Fruit fly (Drosophila melanogaster) whole organism, embryonic: Measurements from ENCODE around the gene piwi.
A peak's percentile ranks its signal among the peaks of the same experiment; 100 is the strongest.

Experiments used
- CG10267 ChIP-seq: fragments of 200-800 bp; sonication (Bioruptor generic); optimal IDR thresholded peaks from 2 replicates; lab custom pipeline; 2018; ENCODE audit warnings: missing biosample characterization, mild to moderate bottlenecking, missing genetic modification characterization, moderate library complexity
- CG10543 ChIP-seq: fragments of 200-800 bp; sonication (Bioruptor generic); optimal IDR thresholded peaks from 3 replicates; lab custom pipeline; 2017; ENCODE audit warnings: missing biosample characterization, mild to moderate bottlenecking, missing genetic modification characterization, moderate library complexity
- CG10979 ChIP-seq: fragments of 200-800 bp; sonication (Bioruptor generic); optimal IDR thresholded peaks from 2 replicates; lab custom pipeline; 2018; ENCODE audit warnings: missing biosample characterization, mild to moderate bottlenecking, missing genetic modification characterization, moderate library complexity
- CG11247 ChIP-seq: fragments of 200-800 bp; sonication (Bioruptor generic); IDR thresholded peaks from 2 replicates; pipeline ENCODE4 v1.3.6; 2022; ENCODE audit warnings: missing biosample characterization, missing genetic modification characterization
- CG12155 ChIP-seq: fragments of 200-800 bp; sonication (Bioruptor generic); optimal IDR thresholded peaks from 3 replicates; lab custom pipeline; 2016; ENCODE audit warnings: missing biosample characterization, missing genetic modification characterization
- CG1233 ChIP-seq: fragments of 200-800 bp; sonication (Bioruptor generic); optimal IDR thresholded peaks from 4 replicates; lab custom pipeline; 2018; ENCODE audit warnings: missing biosample characterization, mild to moderate bottlenecking, missing genetic modification characterization
- CG14014 ChIP-seq: fragments of 200-800 bp; sonication (Bioruptor generic); IDR thresholded peaks from 2 replicates; pipeline ENCODE4 v1.3.6; 2022; ENCODE audit warnings: missing biosample characterization, missing genetic modification characterization
- CG15011 ChIP-seq: fragments of 200-800 bp; sonication (Bioruptor generic); optimal IDR thresholded peaks from 3 replicates; lab custom pipeline; 2018; ENCODE audit warnings: missing biosample characterization, mild to moderate bottlenecking, missing genetic modification characterization
- CG15696 ChIP-seq: fragments of 200-800 bp; sonication (Bioruptor generic); optimal IDR thresholded peaks from 2 replicates; lab custom pipeline; 2019; ENCODE audit warnings: missing biosample characterization, mild to moderate bottlenecking, missing genetic modification characterization, moderate library complexity
- CG17612 ChIP-seq: fragments of 200-800 bp; sonication (Bioruptor generic); IDR thresholded peaks from 2 replicates; pipeline ENCODE4 v1.3.6; 2022; ENCODE audit warnings: missing biosample characterization, missing genetic modification characterization
- CG17829 ChIP-seq: fragments of 200-800 bp; optimal IDR thresholded peaks from 2 replicates; lab custom pipeline; 2019; ENCODE audit warnings: missing biosample characterization, mild to moderate bottlenecking, missing genetic modification characterization, moderate library complexity
- CG18764 ChIP-seq: fragments of 200-800 bp; sonication (Bioruptor generic); optimal IDR thresholded peaks from 3 replicates; lab custom pipeline; 2016; ENCODE audit warnings: missing biosample characterization, missing genetic modification characterization
- CG2678 ChIP-seq: fragments of 200-800 bp; sonication (Bioruptor generic); optimal IDR thresholded peaks from 3 replicates; lab custom pipeline; 2019; ENCODE audit warnings: missing biosample characterization, mild to moderate bottlenecking, missing genetic modification characterization, moderate library complexity
- CG31441 ChIP-seq: fragments of 200-800 bp; sonication (Bioruptor generic); IDR thresholded peaks from 2 replicates; pipeline ENCODE4 v1.3.6; 2022; ENCODE audit warnings: missing biosample characterization, missing genetic modification characterization
- CG32772 ChIP-seq: fragments of 200-800 bp; sonication (Bioruptor generic); IDR thresholded peaks from 2 replicates; pipeline ENCODE4 v1.3.6; 2022; ENCODE audit warnings: missing biosample characterization, missing genetic modification characterization
- CG4404 ChIP-seq: fragments of 200-800 bp; sonication (Bioruptor generic); IDR thresholded peaks from 2 replicates; pipeline ENCODE4 v1.3.6; 2022; ENCODE audit warnings: missing biosample characterization, missing genetic modification characterization
- CG5953 ChIP-seq: fragments of 200-800 bp; sonication (Bioruptor generic); IDR thresholded peaks from 2 replicates; pipeline ENCODE4 v1.3.6; 2022; ENCODE audit warnings: missing biosample characterization, missing genetic modification characterization
- CG7357 ChIP-seq: fragments of 200-800 bp; sonication (Bioruptor generic); IDR thresholded peaks from 3 replicates; pipeline ENCODE4 v1.3.6; 2022; ENCODE audit warnings: missing biosample characterization, missing genetic modification characterization
- CG7745 ChIP-seq: fragments of 200-800 bp; sonication (Bioruptor generic); optimal IDR thresholded peaks from 2 replicates; lab custom pipeline; 2018; ENCODE audit warnings: missing biosample characterization, mild to moderate bottlenecking, missing genetic modification characterization, moderate library complexity
- CG9437 ChIP-seq: fragments of 200-800 bp; sonication (Bioruptor generic); optimal IDR thresholded peaks from 2 replicates; lab custom pipeline; 2018; ENCODE audit warnings: missing biosample characterization, mild to moderate bottlenecking, missing genetic modification characterization
- CTCF ChIP-seq: fragments of 200-800 bp; sonication (Bioruptor generic); optimal IDR thresholded peaks from 2 replicates; lab custom pipeline; 2017; ENCODE audit warnings: missing biosample characterization, mild to moderate bottlenecking, missing genetic modification characterization, moderate library complexity
- Dad ChIP-seq: fragments of 200-800 bp; sonication (Bioruptor generic); optimal IDR thresholded peaks from 3 replicates; lab custom pipeline; 2016; ENCODE audit warnings: missing biosample characterization, missing genetic modification characterization
- Fer3 ChIP-seq: fragments of 200-800 bp; sonication (Bioruptor generic); optimal IDR thresholded peaks from 2 replicates; lab custom pipeline; 2018; ENCODE audit warnings: missing biosample characterization, mild to moderate bottlenecking, missing genetic modification characterization, moderate library complexity
- MBD-R2 ChIP-seq: fragments of 200-800 bp; sonication (Bioruptor generic); IDR thresholded peaks from 2 replicates; pipeline ENCODE4 v1.3.6; 2022; ENCODE audit warnings: missing biosample characterization, missing genetic modification characterization
- MTF-1 ChIP-seq: fragments of 200-800 bp; sonication (Bioruptor generic); optimal IDR thresholded peaks from 2 replicates; lab custom pipeline; 2018; ENCODE audit warnings: missing biosample characterization, mild to moderate bottlenecking, missing genetic modification characterization, borderline replicate concordance
- Pdp1 ChIP-seq, 2 experiments: fragments of 200-800 bp; sonication (Bioruptor generic); optimal IDR thresholded peaks; 3 replicates each; lab custom pipeline; 2016; ENCODE audit warnings: missing biosample characterization in 2 of 2, missing genetic modification characterization in 2 of 2, mild to moderate bottlenecking in 1 of 2, moderate library complexity in 1 of 2
- Scr ChIP-seq: fragments of 200-800 bp; sonication (Bioruptor generic); IDR thresholded peaks from 2 replicates; pipeline ENCODE4 v1.3.6; 2022; ENCODE audit warnings: missing biosample characterization, missing genetic modification characterization; ENCODE audit not compliant: partially characterized antibody
- Side ChIP-seq: fragments of 200-800 bp; sonication (Bioruptor generic); optimal IDR thresholded peaks from 2 replicates; lab custom pipeline; 2016; ENCODE audit warnings: missing biosample characterization, missing genetic modification characterization
- Stat92E ChIP-seq, 3 experiments: fragments of >200 bp in 2 of 3; fragments of 200-800 bp in 1 of 3; sonication (Bioruptor generic) in 1 of 3; optimal IDR thresholded peaks; 2 replicates each; lab custom pipeline; 2017 to 2019; ENCODE audit warnings: missing biosample characterization in 3 of 3, missing genetic modification characterization in 3 of 3, mild to moderate bottlenecking in 1 of 3, moderate library complexity in 1 of 3
- Xrp1 ChIP-seq: fragments of 200-800 bp; sonication (Bioruptor generic); IDR thresholded peaks from 2 replicates; pipeline ENCODE4 v1.3.6; 2022; ENCODE audit warnings: missing biosample characterization, missing genetic modification characterization
- al ChIP-seq: fragments of 200-800 bp; sonication (Bioruptor generic); IDR thresholded peaks from 2 replicates; pipeline ENCODE4 v1.3.6; 2022; ENCODE audit warnings: missing biosample characterization, missing genetic modification characterization
- corto ChIP-seq: fragments of 200-800 bp; sonication (Bioruptor generic); optimal IDR thresholded peaks from 2 replicates; lab custom pipeline; 2016; ENCODE audit warnings: missing biosample characterization, mild to moderate bottlenecking, missing genetic modification characterization, moderate library complexity
- croc ChIP-seq: fragments of 200-800 bp; sonication (Bioruptor generic); conservative IDR thresholded peaks from 3 replicates; pipeline ENCODE4 v1.3.6; 2022; ENCODE audit warnings: missing biosample characterization, missing genetic modification characterization
- cwo ChIP-seq: fragments of 200-800 bp; sonication (Bioruptor generic); optimal IDR thresholded peaks from 3 replicates; lab custom pipeline; 2017; ENCODE audit warnings: missing biosample characterization, missing genetic modification characterization, mild to moderate bottlenecking, moderate library complexity, missing genetic modification reagents
- dimm ChIP-seq: fragments of 200-800 bp; sonication (Bioruptor generic); IDR thresholded peaks from 2 replicates; pipeline ENCODE4 v1.3.6; 2022; ENCODE audit warnings: missing biosample characterization, missing genetic modification characterization
- jing ChIP-seq: fragments of 200-800 bp; sonication (Bioruptor generic); optimal IDR thresholded peaks from 2 replicates; lab custom pipeline; 2018; ENCODE audit warnings: missing biosample characterization, mild to moderate bottlenecking, missing genetic modification characterization
- kni ChIP-seq: fragments of 200-800 bp; sonication (Bioruptor generic); optimal IDR thresholded peaks from 3 replicates; lab custom pipeline; 2017; ENCODE audit warnings: mild to moderate bottlenecking, missing biosample characterization, missing genetic modification reagents, missing genetic modification characterization
- nau ChIP-seq: fragments of 200-800 bp; sonication (Bioruptor generic); optimal IDR thresholded peaks from 3 replicates; lab custom pipeline; 2017; ENCODE audit warnings: missing biosample characterization, mild to moderate bottlenecking, missing genetic modification characterization, missing genetic modification reagents
- nerfin-2 ChIP-seq: fragments of 200-800 bp; sonication (Bioruptor generic); IDR thresholded peaks from 2 replicates; pipeline ENCODE4 v1.3.6; 2022; ENCODE audit warnings: missing biosample characterization, missing genetic modification characterization; ENCODE audit not compliant: partially characterized antibody
- otp ChIP-seq: fragments of 200-800 bp; sonication (Bioruptor generic); IDR thresholded peaks from 3 replicates; pipeline ENCODE4, ENCODE4 v1.3.6; 2022; ENCODE audit warnings: missing biosample characterization, missing genetic modification characterization
- phol ChIP-seq: fragments of 200-800 bp; sonication (Bioruptor generic); optimal IDR thresholded peaks from 3 replicates; lab custom pipeline; 2018; ENCODE audit warnings: missing biosample characterization, mild to moderate bottlenecking, missing genetic modification characterization, moderate library complexity
- prd ChIP-seq, 3 experiments: fragments of >200 bp in 2 of 3; fragments of 200-800 bp in 1 of 3; sonication (Bioruptor generic) in 1 of 3; optimal IDR thresholded peaks in 2 of 3; IDR thresholded peaks in 1 of 3; 2 replicates in 2 of 3; 3 replicates in 1 of 3; pipeline versions ENCODE4 v1.3.6 to Lab custom; 2017 to 2022; ENCODE audit warnings: missing biosample characterization in 1 of 3, missing genetic modification characterization in 1 of 3
- pros ChIP-seq: fragments of 200-800 bp; sonication (Bioruptor generic); optimal IDR thresholded peaks from 3 replicates; lab custom pipeline; 2019; ENCODE audit warnings: missing biosample characterization, mild to moderate bottlenecking, missing genetic modification characterization, moderate library complexity
- pzg ChIP-seq: fragments of 200-800 bp; sonication (Bioruptor generic); optimal IDR thresholded peaks from 3 replicates; lab custom pipeline; 2018; ENCODE audit warnings: missing biosample characterization, mild to moderate bottlenecking, missing genetic modification characterization, moderate library complexity
- stwl ChIP-seq: fragments of 200-800 bp; sonication (Bioruptor generic); optimal IDR thresholded peaks from 3 replicates; lab custom pipeline; 2018; ENCODE audit warnings: missing biosample characterization, mild to moderate bottlenecking, missing genetic modification characterization, moderate library complexity
- tin ChIP-seq: fragments of 200-800 bp; sonication (Bioruptor generic); optimal IDR thresholded peaks from 3 replicates; lab custom pipeline; 2016; ENCODE audit warnings: missing biosample characterization, missing genetic modification characterization
- vvl ChIP-seq: fragments of 200-800 bp; sonication (Bioruptor generic); IDR thresholded peaks from 2 replicates; pipeline ENCODE4 v1.3.6; 2022; ENCODE audit warnings: missing biosample characterization, missing genetic modification characterization
- zen ChIP-seq: fragments of 200-800 bp; sonication (Bioruptor generic); optimal IDR thresholded peaks from 3 replicates; lab custom pipeline; 2018; ENCODE audit warnings: missing biosample characterization, mild to moderate bottlenecking, missing genetic modification characterization, moderate library complexity
- zf30C ChIP-seq: fragments of 200-800 bp; sonication (Bioruptor generic); optimal IDR thresholded peaks from 3 replicates; lab custom pipeline; 2018; ENCODE audit warnings: missing biosample characterization, mild to moderate bottlenecking, missing genetic modification characterization

Gene piwi

DNA sequence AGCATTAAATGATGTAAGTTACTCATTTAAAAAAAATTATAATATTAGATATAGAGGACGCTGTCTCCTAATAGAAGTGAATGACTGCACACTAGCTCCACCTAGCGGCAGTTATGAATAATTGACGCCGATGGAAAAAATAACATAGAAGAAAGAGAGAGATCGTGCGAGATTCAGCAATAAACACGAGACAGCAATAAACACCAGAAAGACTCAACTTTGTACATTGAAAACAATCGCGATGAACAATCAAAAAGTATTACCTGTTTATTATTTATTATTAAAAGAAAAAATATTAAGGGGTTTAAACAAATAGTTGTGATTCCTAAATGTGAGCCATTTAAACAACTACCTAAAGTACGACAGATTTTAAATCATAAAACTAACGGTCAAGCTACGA, 1.1 kb downstream of the piwi start (continued):
- TF ChIP-seq Side (GFP tag; lab: Kevin White, UChicago) (no peak), dimm (GFP tag; lab: Robert Waterston, UW) (peak; percentile 17; the same call in 1 of the 2 replicates), pros (GFP tag; lab: Kevin White, UChicago) (no peak), zf30C (peak; percentile 49), croc (GFP tag; lab: Robert Waterston, UW) (peak; percentile 58), CG15696 (tag; lab: Kevin White, UChicago) (peak; percentile 40), Xrp1 (GFP tag; lab: Robert Waterston, UW) (peak; percentile 74), MBD-R2 (GFP tag; lab: Robert Waterston, UW) (peak; percentile 17; the same call in 1 of the 2 replicates), Pdp1 (GFP tag; optimal IDR thresholded peaks at IDR 0.05; lab: Kevin White, UChicago) (peak in 1 of 2 experiments; percentile 19), corto (GFP tag; lab: Kevin White, UChicago) (no peak), tin (peak; percentile 51), pzg (GFP tag; lab: Kevin White, UChicago) (peak; percentile 16), CG14014 (GFP tag; lab: Robert Waterston, UW) (peak; percentile 69), CG10979 (peak; percentile 54), CG11247 (no peak), CG10543 (GFP tag; lab: Kevin White, UChicago) (no peak), Stat92E (GFP tag; optimal IDR thresholded peaks at IDR 0.05; lab: Kevin White, UChicago) (peak in 1 of 3 experiments; percentile 16), nerfin-2 (GFP tag; lab: Robert Waterston, UW) (no peak), CG31441 (peak; percentile 67), CG15011 (peak; percentile 7), MTF-1 (peak; percentile 1), stwl (peak; percentile 66), vvl (0 out of 2 replicates have a peak, but pooled peaks have one; percentile 28), CTCF (peak; percentile 97), otp (GFP tag; lab: Robert Waterston, UW) (peak; percentile 67; the same call in 1 of the 3 replicates), al (peak; percentile 14; the same call in 1 of the 2 replicates), Dad (GFP tag; lab: Kevin White, UChicago) (no peak), kni (GFP tag; lab: Kevin White, UChicago) (no peak), Scr (GFP tag; lab: Robert Waterston, UW) (no peak), prd (optimal IDR thresholded peaks at IDR 0.05; lab: Kevin White, UChicago) (no peak), prd (GFP tag; IDR thresholded peaks at IDR 0.05; lab: Robert Waterston, UW) (peak; percentile 59), CG2678 (tag; lab: Kevin White, UChicago) (peak; percentile 66), CG5953 (GFP tag; lab: Robert Waterston, UW) (peak; percentile 47), CG9437 (GFP tag; lab: Kevin White, UChicago) (no peak), CG7357 (0 out of 3 replicates have a peak, but pooled peaks have one; percentile 43), CG12155 (GFP tag; lab: Kevin White, UChicago) (no peak), CG17829 (tag; lab: Kevin White, UChicago) (peak; percentile 67), CG10267 (tag; lab: Kevin White, UChicago) (peak; percentile 59), CG17612 (GFP tag; lab: Robert Waterston, UW) (peak; percentile 26; the same call in 1 of the 2 replicates), nau (GFP tag; lab: Kevin White, UChicago) (no peak), CG4404 (GFP tag; lab: Robert Waterston, UW) (no peak), zen (tag; lab: Kevin White, UChicago) (peak; percentile 40), CG1233 (GFP tag; lab: Kevin White, UChicago) (peak; percentile 14), Fer3 (tag; lab: Kevin White, UChicago) (peak; percentile 42), jing (GFP tag; lab: Kevin White, UChicago) (no peak), CG7745 (no peak), CG18764 (GFP tag; lab: Kevin White, UChicago) (peak; percentile 39), phol (peak; percentile 54), CG32772 (GFP tag; lab: Robert Waterston, UW) (peak; percentile 63; the same call in 1 of the 2 replicates), cwo (peak; percentile 75)
